Worm (Caenorhabditis elegans) whole organism, midembryonic: ENCODE results near the gene fbxa-105.

ENCODE experiments used
- T22C8.4 ChIP-seq: fragments of 200-800 bp; sonication (Bioruptor generic); IDR thresholded peaks from 2 replicates; pipeline ENCODE4 v1.3.6; 2022; ENCODE audit warnings: missing genetic modification characterization, missing compliant biosample characterization
- cog-1 ChIP-seq: sonication (generic microtip); optimal IDR thresholded peaks from 2 replicates; lab custom pipeline; 2016; ENCODE audit warnings: missing genetic modification characterization, missing compliant biosample characterization
- flt-1 ChIP-seq: fragments of 200-800 bp; sonication (Bioruptor generic); IDR thresholded peaks from 2 replicates; pipeline ENCODE4 v1.3.6; 2022; ENCODE audit warnings: missing genetic modification characterization, missing compliant biosample characterization
- klf-2 ChIP-seq: fragments of 200-800 bp; sonication (Bioruptor generic); conservative IDR thresholded peaks from 2 replicates; pipeline ENCODE4 v1.3.6; 2022; ENCODE audit warnings: missing genetic modification reagents, missing genetic modification characterization, missing compliant biosample characterization
- med-1 ChIP-seq: sonication (generic microtip); optimal IDR thresholded peaks from 2 replicates; lab custom pipeline; 2017; ENCODE audit warnings: missing genetic modification characterization, mild to moderate bottlenecking, missing compliant biosample characterization, antibody characterized with exemption, missing genetic modification reagents; ENCODE audit not compliant: insufficient read depth
- ref-1 ChIP-seq: fragments of 200-800 bp; sonication (Bioruptor generic); conservative IDR thresholded peaks from 2 replicates; pipeline ENCODE4 v1.3.6; 2022; ENCODE audit warnings: missing genetic modification reagents, missing genetic modification characterization, missing compliant biosample characterization
- tab-1 ChIP-seq: fragments of 200-800 bp; sonication (Bioruptor generic); IDR thresholded peaks from 2 replicates; pipeline ENCODE4 v1.3.6; 2022; ENCODE audit warnings: missing genetic modification characterization, missing compliant biosample characterization
- ztf-23 ChIP-seq: fragments of 200-800 bp; sonication (Bioruptor generic); IDR thresholded peaks from 2 replicates; pipeline ENCODE4 v1.3.6; 2022; ENCODE audit warnings: missing genetic modification reagents, missing genetic modification characterization, missing compliant biosample characterization
- ztf-29 ChIP-seq: fragments of 200-800 bp; sonication (Bioruptor generic); IDR thresholded peaks from 2 replicates; pipeline ENCODE4 v1.3.6; 2022; ENCODE audit warnings: missing genetic modification reagents, missing genetic modification characterization, missing compliant biosample characterization

Gene fbxa-105

DNA sequence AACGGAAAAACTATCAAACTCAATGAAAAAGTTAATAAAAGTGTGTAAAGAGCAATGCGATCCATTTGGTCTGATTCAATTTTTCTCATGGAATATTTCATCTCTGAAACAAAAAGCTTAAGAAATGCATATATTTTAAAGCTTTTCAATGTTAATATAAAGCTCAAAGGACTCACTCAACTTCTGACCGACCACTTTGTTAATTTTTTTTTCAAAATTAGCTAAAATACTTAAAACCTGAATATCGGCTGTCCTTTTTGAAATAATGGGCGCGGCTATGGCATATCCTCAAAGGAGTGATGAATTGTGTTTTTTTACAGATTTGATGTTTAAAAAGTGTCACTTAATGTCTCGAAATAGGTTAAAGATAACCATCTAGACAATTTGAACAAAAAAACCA is 2.1 kb downstream of the fbxa-105 start, which contains the start of gene C02H6.1:
C02H6.1 (minus strand) TSS at position 101 of the 400 bp plus-strand sequence.
- TF ChIP-seq cog-1 (tag; lab: Kevin White, UChicago) (no peak), klf-2 (GFP tag; lab: Robert Waterston, UW) (no peak), med-1 (GFP tag; lab: Kevin White, UChicago) (no peak), tab-1 (GFP tag; lab: Robert Waterston, UW) (no peak), T22C8.4 (GFP tag; lab: Robert Waterston, UW) (no peak), ztf-23 (GFP tag; lab: Robert Waterston, UW) (no peak), flt-1 (GFP tag; lab: Robert Waterston, UW) (no peak), ztf-29 (GFP tag; lab: Robert Waterston, UW) (no peak), ref-1 (no peak)

DNA sequence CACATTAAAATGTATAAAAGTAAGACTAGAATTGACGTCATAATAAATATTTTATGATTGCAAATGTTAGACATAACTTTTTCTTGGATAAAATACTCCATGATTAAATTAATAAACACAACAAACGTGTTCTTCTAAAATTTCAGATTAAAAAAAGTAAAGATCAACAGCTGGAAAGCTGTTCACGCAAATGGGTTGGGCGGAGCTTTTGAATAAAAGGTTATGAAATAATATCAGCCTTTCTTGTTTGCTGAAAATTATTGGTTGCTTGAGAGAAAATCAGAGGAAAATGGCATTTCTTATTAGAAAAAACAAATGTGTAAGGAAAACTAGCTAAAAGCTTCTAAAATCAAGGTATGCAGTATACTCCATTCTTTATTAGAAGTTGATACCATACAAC is 4.1 kb downstream of the fbxa-105 start, which contains the start of gene C02H6.3:
C02H6.3 (minus strand) TSS at position 101 of the 400 bp plus-strand sequence.
- TF ChIP-seq ztf-23 (GFP tag; lab: Robert Waterston, UW) (no peak), ref-1 (no peak), ztf-29 (GFP tag; lab: Robert Waterston, UW) (no peak), med-1 (GFP tag; lab: Kevin White, UChicago) (no peak), klf-2 (GFP tag; lab: Robert Waterston, UW) (no peak), T22C8.4 (GFP tag; lab: Robert Waterston, UW) (no peak), cog-1 (tag; lab: Kevin White, UChicago) (no peak), flt-1 (GFP tag; lab: Robert Waterston, UW) (no peak), tab-1 (GFP tag; lab: Robert Waterston, UW) (no peak)

DNA sequence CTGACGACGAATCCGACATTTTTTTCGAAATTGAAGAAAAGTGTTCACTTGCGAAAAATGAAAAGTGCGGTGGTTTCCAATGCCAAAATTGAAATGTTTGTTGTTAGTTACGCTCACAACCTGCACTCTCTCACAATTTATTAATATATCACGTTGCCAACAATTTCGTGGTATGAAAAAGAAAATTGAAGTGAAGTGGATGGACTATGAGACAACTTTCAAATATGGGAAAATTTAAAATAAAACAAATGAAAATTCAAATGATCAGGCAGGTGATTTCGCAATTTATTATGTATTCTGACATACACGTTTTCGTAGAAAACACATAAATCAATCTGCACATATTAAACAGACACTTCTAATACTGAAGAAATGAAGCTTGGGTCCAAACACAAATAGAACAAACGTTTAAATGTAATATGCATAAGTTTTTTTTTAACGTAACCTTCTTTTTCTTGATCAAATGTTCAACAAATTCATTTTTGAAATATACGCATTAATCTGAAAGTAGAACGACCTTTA is 5.7 kb downstream of the fbxa-105 start, which contains the start of gene srp-6:
srp-6 (minus strand) TSS at position 51 of the 522 bp plus-strand sequence.
- TF ChIP-seq ztf-29 (GFP tag; lab: Robert Waterston, UW) = no peak
- no peak for TF ChIP-seq cog-1 (tag; lab: Kevin White, UChicago)
- no peak for TF ChIP-seq med-1 (GFP tag; lab: Kevin White, UChicago)
- no peak for TF ChIP-seq flt-1 (GFP tag; lab: Robert Waterston, UW)
- no peak for TF ChIP-seq ref-1
- no peak for TF ChIP-seq T22C8.4 (GFP tag; lab: Robert Waterston, UW)
- TF ChIP-seq tab-1 (GFP tag; lab: Robert Waterston, UW) = no peak
- no peak for TF ChIP-seq klf-2 (GFP tag; lab: Robert Waterston, UW)
- no peak for TF ChIP-seq ztf-23 (GFP tag; lab: Robert Waterston, UW)

DNA sequence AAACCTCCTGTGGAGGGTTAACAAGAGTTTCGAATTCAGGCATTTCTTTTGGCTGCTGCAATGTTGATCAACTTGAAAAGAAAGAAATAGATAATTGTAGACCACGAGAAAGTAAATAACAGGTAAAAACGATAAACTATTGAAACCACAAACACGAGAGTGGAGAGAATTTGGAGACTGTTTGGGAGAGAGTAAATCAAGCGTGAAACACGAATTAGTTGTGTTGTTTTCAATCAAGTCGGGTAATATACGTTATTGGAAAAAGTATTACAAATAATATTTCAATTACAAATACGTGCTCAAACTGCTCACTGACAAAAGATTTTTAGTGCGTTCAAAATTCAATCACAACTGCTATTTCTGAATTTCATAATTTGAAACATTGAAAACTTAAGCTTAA is 10.8 kb downstream of the fbxa-105 start, which contains the start of gene C03G6.17:
C03G6.17 (minus strand) TSS at position 101 of the 400 bp plus-strand sequence.
- no peak for TF ChIP-seq klf-2 (GFP tag; lab: Robert Waterston, UW)
- no peak for TF ChIP-seq ztf-29 (GFP tag; lab: Robert Waterston, UW)
- TF ChIP-seq ref-1 = no peak
- no peak for TF ChIP-seq tab-1 (GFP tag; lab: Robert Waterston, UW)
- TF ChIP-seq med-1 (GFP tag; lab: Kevin White, UChicago) = no peak
- no peak for TF ChIP-seq cog-1 (tag; lab: Kevin White, UChicago)
- TF ChIP-seq ztf-23 (GFP tag; lab: Robert Waterston, UW) = no peak
- TF ChIP-seq T22C8.4 (GFP tag; lab: Robert Waterston, UW) = no peak
- no peak for TF ChIP-seq flt-1 (GFP tag; lab: Robert Waterston, UW)

DNA sequence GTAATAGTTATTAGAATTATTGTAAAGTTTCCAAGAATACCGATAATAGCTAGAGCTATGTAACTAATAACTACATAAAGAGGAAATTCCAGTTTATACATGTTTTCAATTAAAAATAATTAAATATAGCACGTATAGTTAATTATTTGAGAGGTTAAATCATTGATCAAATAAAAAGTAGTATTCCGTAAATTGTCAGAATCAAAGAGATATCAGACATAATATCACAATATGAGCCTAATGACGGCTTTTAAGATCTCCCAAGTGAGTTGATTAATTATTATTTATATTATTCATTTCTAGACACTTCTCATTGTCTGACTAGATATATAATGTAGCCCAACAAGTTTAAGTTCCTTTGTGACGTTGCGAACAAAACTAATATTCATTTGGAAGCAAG is 12.4 kb downstream of the fbxa-105 start, which contains the start of gene srsx-24:
srsx-24 (minus strand) TSS at position 101 of the 400 bp plus-strand sequence.
- TF ChIP-seq cog-1 (tag; lab: Kevin White, UChicago) (no peak), ztf-29 (GFP tag; lab: Robert Waterston, UW) (no peak), klf-2 (GFP tag; lab: Robert Waterston, UW) (no peak), med-1 (GFP tag; lab: Kevin White, UChicago) (no peak), ztf-23 (GFP tag; lab: Robert Waterston, UW) (no peak), ref-1 (no peak), tab-1 (GFP tag; lab: Robert Waterston, UW) (no peak), flt-1 (GFP tag; lab: Robert Waterston, UW) (no peak)

DNA sequence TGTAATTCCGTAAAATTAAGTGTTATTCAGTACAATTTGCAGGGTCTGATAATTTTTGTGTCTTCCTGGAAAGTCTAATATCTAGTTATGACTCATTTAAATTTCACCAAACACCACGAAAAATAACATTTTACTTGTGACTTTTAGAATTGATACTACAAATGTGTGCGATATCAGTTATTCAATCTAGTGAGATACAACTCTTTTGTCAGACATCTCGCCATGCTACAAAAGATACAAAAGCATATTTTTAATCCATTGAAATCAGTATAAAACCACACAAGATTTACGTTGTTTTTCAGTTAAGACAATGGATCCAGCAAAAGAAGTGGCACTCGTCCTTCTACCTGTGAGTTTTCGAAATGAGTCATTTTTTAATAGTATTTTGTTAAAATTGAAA is 17.7 kb downstream of the fbxa-105 start, which contains the start of gene srx-56:
srx-56 (plus strand) TSS at position 301 of the 400 bp plus-strand sequence.
- TF ChIP-seq ztf-29 (GFP tag; lab: Robert Waterston, UW) = no peak
- no peak for TF ChIP-seq flt-1 (GFP tag; lab: Robert Waterston, UW)
- TF ChIP-seq med-1 (GFP tag; lab: Kevin White, UChicago) = no peak
- no peak for TF ChIP-seq ref-1
- TF ChIP-seq ztf-23 (GFP tag; lab: Robert Waterston, UW) = no peak
- no peak for TF ChIP-seq klf-2 (GFP tag; lab: Robert Waterston, UW)
- TF ChIP-seq tab-1 (GFP tag; lab: Robert Waterston, UW) = no peak
- TF ChIP-seq T22C8.4 (GFP tag; lab: Robert Waterston, UW) = no peak
- no peak for TF ChIP-seq cog-1 (tag; lab: Kevin White, UChicago)

DNA sequence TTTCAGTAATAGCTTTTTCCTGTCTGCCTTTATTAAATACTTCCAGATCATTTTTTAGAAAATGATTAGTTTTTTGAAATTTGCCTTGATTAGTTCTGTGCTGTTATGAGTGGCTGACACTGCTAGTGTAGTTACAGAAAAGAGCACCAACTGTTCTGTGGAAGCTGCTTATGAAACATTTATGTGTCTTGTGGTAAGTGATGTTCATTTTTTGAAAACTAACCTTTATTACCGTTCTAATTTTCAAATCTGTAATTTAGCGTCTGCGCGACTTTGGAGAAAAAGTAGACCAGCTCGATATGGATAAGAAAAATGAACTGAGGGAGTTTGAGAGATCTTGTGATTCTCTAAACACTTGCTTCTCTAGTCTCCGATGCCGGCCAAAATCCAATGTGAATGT is 22.3 kb downstream of the fbxa-105 start, which contains the start of gene srj-14:
srj-14 (plus strand) TSS at position 131 of the 400 bp plus-strand sequence.
- TF ChIP-seq ztf-23 (GFP tag; lab: Robert Waterston, UW) = no peak
- TF ChIP-seq med-1 (GFP tag; lab: Kevin White, UChicago) = no peak

DNA sequence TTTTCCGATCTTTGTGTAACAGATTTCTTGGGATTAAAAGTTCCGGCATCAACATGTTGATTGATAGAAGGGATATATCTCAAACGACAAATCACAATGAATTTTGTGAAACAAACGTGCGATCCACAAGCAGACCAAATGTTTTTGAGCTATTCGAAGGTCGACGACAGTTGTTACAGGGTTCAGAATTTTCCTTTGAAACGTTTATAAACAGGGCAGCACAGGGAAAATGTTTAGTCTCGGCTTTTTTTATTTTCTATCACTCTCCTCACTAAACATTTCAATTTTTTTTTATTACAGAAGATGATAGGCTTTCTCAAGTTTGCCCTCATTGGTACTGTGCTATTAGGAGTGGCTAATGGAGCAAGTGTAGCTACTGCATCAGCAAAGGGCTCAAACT is 26.9 kb downstream of the fbxa-105 start, which contains the start of gene exc-13:
exc-13 (plus strand) TSS at position 301 of the 400 bp plus-strand sequence.
- TF ChIP-seq tab-1 (GFP tag; lab: Robert Waterston, UW) (no peak), cog-1 (tag; lab: Kevin White, UChicago) (no peak), flt-1 (GFP tag; lab: Robert Waterston, UW) (no peak), med-1 (GFP tag; lab: Kevin White, UChicago) (no peak), ztf-23 (GFP tag; lab: Robert Waterston, UW) (no peak), T22C8.4 (GFP tag; lab: Robert Waterston, UW) (no peak), klf-2 (GFP tag; lab: Robert Waterston, UW) (no peak), ztf-29 (GFP tag; lab: Robert Waterston, UW) (no peak), ref-1 (no peak)
